Fruit fly (Drosophila melanogaster) whole organism, embryonic: Measurements from ENCODE around the gene CG31805.
A peak's percentile ranks its signal among the peaks of the same experiment; 100 is the strongest.

Experiments
- Ada2b ChIP-seq: fragments of 200-800 bp; sonication (Bioruptor generic); IDR thresholded peaks from 2 replicates; pipeline ENCODE4 v1.3.6; 2022; ENCODE audit warnings: missing biosample characterization, missing genetic modification characterization
- Asciz ChIP-seq: fragments of 200-800 bp; sonication (Bioruptor generic); optimal IDR thresholded peaks from 2 replicates; lab custom pipeline; 2017; ENCODE audit warnings: missing biosample characterization, mild to moderate bottlenecking, missing genetic modification characterization, missing genetic modification reagents
- Atf-2 ChIP-seq: fragments of 200-800 bp; sonication (Bioruptor generic); optimal IDR thresholded peaks from 2 replicates; lab custom pipeline; 2016; ENCODE audit warnings: missing biosample characterization, missing genetic modification characterization
- BEAF-32 ChIP-seq: fragments of 200-800 bp; sonication (Bioruptor generic); optimal IDR thresholded peaks from 3 replicates; lab custom pipeline; 2017; ENCODE audit warnings: missing biosample characterization, missing genetic modification characterization, mild to moderate bottlenecking, moderate library complexity, missing genetic modification reagents
- Blimp-1 ChIP-seq: fragments of 200-800 bp; sonication (Bioruptor generic); optimal IDR thresholded peaks from 3 replicates; lab custom pipeline; 2018; ENCODE audit warnings: missing biosample characterization, missing genetic modification characterization, mild to moderate bottlenecking, moderate library complexity, missing genetic modification reagents
- BtbVII ChIP-seq: fragments of 200-800 bp; sonication (Bioruptor generic); optimal IDR thresholded peaks from 3 replicates; lab custom pipeline; 2017; ENCODE audit warnings: missing biosample characterization, mild to moderate bottlenecking, missing genetic modification characterization
- CG10565 ChIP-seq: fragments of 200-800 bp; sonication (Bioruptor generic); optimal IDR thresholded peaks from 3 replicates; lab custom pipeline; 2016; ENCODE audit warnings: missing biosample characterization, mild to moderate bottlenecking, missing genetic modification characterization
- CG12219 ChIP-seq: fragments of 200-800 bp; sonication (Bioruptor generic); optimal IDR thresholded peaks from 3 replicates; lab custom pipeline; 2018; ENCODE audit warnings: missing biosample characterization, mild to moderate bottlenecking, missing genetic modification characterization
- CG12391 ChIP-seq: fragments of 200-800 bp; sonication (Bioruptor generic); optimal IDR thresholded peaks from 3 replicates; lab custom pipeline; 2018; ENCODE audit warnings: missing biosample characterization, mild to moderate bottlenecking, missing genetic modification characterization, moderate library complexity
- CG13424 ChIP-seq: fragments of 200-800 bp; sonication (Bioruptor generic); optimal IDR thresholded peaks from 2 replicates; lab custom pipeline; 2019; ENCODE audit warnings: missing biosample characterization, mild to moderate bottlenecking, missing genetic modification characterization, moderate library complexity
- CG15696 ChIP-seq: fragments of 200-800 bp; sonication (Bioruptor generic); optimal IDR thresholded peaks from 2 replicates; lab custom pipeline; 2019; ENCODE audit warnings: missing biosample characterization, mild to moderate bottlenecking, missing genetic modification characterization, moderate library complexity
- CG17359 ChIP-seq: fragments of 200-800 bp; sonication (Bioruptor generic); optimal IDR thresholded peaks from 3 replicates; lab custom pipeline; 2018; ENCODE audit warnings: missing biosample characterization, mild to moderate bottlenecking, missing genetic modification characterization, moderate library complexity
- CG18599 ChIP-seq: fragments of 200-800 bp; sonication (Bioruptor generic); optimal IDR thresholded peaks from 3 replicates; lab custom pipeline; 2017; ENCODE audit warnings: missing biosample characterization, missing genetic modification characterization, mild to moderate bottlenecking, moderate library complexity, missing genetic modification reagents
- CG2875 ChIP-seq: fragments of 200-800 bp; sonication (Bioruptor generic); optimal IDR thresholded peaks from 2 replicates; lab custom pipeline; 2017; ENCODE audit warnings: missing biosample characterization, mild to moderate bottlenecking, missing genetic modification characterization, missing genetic modification reagents
- CG33557 ChIP-seq: fragments of 200-800 bp; sonication (Bioruptor generic); optimal IDR thresholded peaks from 2 replicates; lab custom pipeline; 2019; ENCODE audit warnings: missing biosample characterization, mild to moderate bottlenecking, missing genetic modification characterization, moderate library complexity
- CG4854 ChIP-seq: fragments of 200-800 bp; sonication (Bioruptor generic); optimal IDR thresholded peaks from 2 replicates; lab custom pipeline; 2016; ENCODE audit warnings: missing biosample characterization, missing genetic modification characterization, inconsistent platforms
- CG6175 ChIP-seq: fragments of 200-800 bp; sonication (Bioruptor generic); IDR thresholded peaks from 3 replicates; pipeline ENCODE4 v1.3.6; 2022; ENCODE audit warnings: missing biosample characterization, missing genetic modification characterization
- CG6689 ChIP-seq: fragments of 200-800 bp; sonication (Bioruptor generic); IDR thresholded peaks from 2 replicates; pipeline ENCODE4 v1.3.6; 2022; ENCODE audit warnings: missing biosample characterization, missing genetic modification characterization
- CG8388 ChIP-seq: fragments of 200-800 bp; sonication (Bioruptor generic); optimal IDR thresholded peaks from 2 replicates; lab custom pipeline; 2019; ENCODE audit warnings: missing biosample characterization, mild to moderate bottlenecking, missing genetic modification characterization, moderate library complexity
- CG9817 ChIP-seq: fragments of 200-800 bp; sonication (Bioruptor generic); optimal IDR thresholded peaks from 2 replicates; lab custom pipeline; 2018; ENCODE audit warnings: missing biosample characterization, mild to moderate bottlenecking, missing genetic modification characterization, moderate library complexity
- Deaf1 ChIP-seq: fragments of 200-800 bp; optimal IDR thresholded peaks from 3 replicates; lab custom pipeline; 2019; ENCODE audit warnings: missing biosample characterization, mild to moderate bottlenecking, missing genetic modification characterization, moderate library complexity
- ERR ChIP-seq: fragments of 200-800 bp; sonication (Bioruptor generic); optimal IDR thresholded peaks from 2 replicates; lab custom pipeline; 2016; ENCODE audit warnings: missing biosample characterization, missing genetic modification characterization
- Ets65A ChIP-seq: fragments of 200-800 bp; sonication (Bioruptor generic); peaks from one replicate; lab custom pipeline; 2016; ENCODE audit warnings: missing biosample characterization, missing genetic modification characterization
- Fer1 ChIP-seq: fragments of 200-800 bp; sonication (Bioruptor generic); optimal IDR thresholded peaks from 2 replicates; lab custom pipeline; 2017; ENCODE audit warnings: missing biosample characterization, mild to moderate bottlenecking, missing genetic modification characterization
- NFAT ChIP-seq: fragments of 200-800 bp; sonication (Bioruptor generic); IDR thresholded peaks from 2 replicates; pipeline ENCODE4 v1.3.6; 2022; ENCODE audit warnings: missing biosample characterization, missing genetic modification characterization
- Xrp1 ChIP-seq: fragments of 200-800 bp; sonication (Bioruptor generic); IDR thresholded peaks from 2 replicates; pipeline ENCODE4 v1.3.6; 2022; ENCODE audit warnings: missing biosample characterization, missing genetic modification characterization
- YL-1 ChIP-seq: fragments of 200-800 bp; sonication (Bioruptor generic); optimal IDR thresholded peaks from 3 replicates; lab custom pipeline; 2017; ENCODE audit warnings: missing biosample characterization, mild to moderate bottlenecking, missing genetic modification characterization
- al ChIP-seq: fragments of 200-800 bp; sonication (Bioruptor generic); IDR thresholded peaks from 2 replicates; pipeline ENCODE4 v1.3.6; 2022; ENCODE audit warnings: missing biosample characterization, missing genetic modification characterization
- amos ChIP-seq: fragments of 200-800 bp; sonication (Bioruptor generic); IDR thresholded peaks from 2 replicates; pipeline ENCODE4 v1.3.6; 2022; ENCODE audit warnings: missing biosample characterization, missing genetic modification characterization; ENCODE audit not compliant: partially characterized antibody
- az2 ChIP-seq: fragments of 200-800 bp; sonication (Bioruptor generic); optimal IDR thresholded peaks from 3 replicates; lab custom pipeline; 2016; ENCODE audit warnings: missing biosample characterization, missing genetic modification characterization
- crol ChIP-seq: fragments of 200-800 bp; sonication (Bioruptor generic); IDR thresholded peaks from 2 replicates; pipeline ENCODE4 v1.3.6; 2022; ENCODE audit warnings: missing biosample characterization, missing genetic modification characterization
- crp ChIP-seq, 2 experiments: fragments of 200-800 bp; sonication (Bioruptor generic); optimal IDR thresholded peaks; 2 replicates in 1 of 2; 3 replicates in 1 of 2; lab custom pipeline; 2017; ENCODE audit warnings: missing biosample characterization in 2 of 2, missing genetic modification characterization in 2 of 2, mild to moderate bottlenecking in 1 of 2, moderate library complexity in 1 of 2
- ems ChIP-seq: fragments of 200-800 bp; sonication (Bioruptor generic); optimal IDR thresholded peaks from 3 replicates; lab custom pipeline; 2016; ENCODE audit warnings: missing biosample characterization, missing genetic modification characterization
- ewg ChIP-seq: fragments of 200-800 bp; sonication (Bioruptor generic); optimal IDR thresholded peaks from 3 replicates; lab custom pipeline; 2017; ENCODE audit warnings: mild to moderate bottlenecking, missing biosample characterization, missing genetic modification reagents, missing genetic modification characterization
- gce ChIP-seq: fragments of 200-800 bp; sonication (Bioruptor generic); IDR thresholded peaks from 3 replicates; pipeline ENCODE4 v1.3.6; 2022; ENCODE audit warnings: missing biosample characterization, missing genetic modification characterization
- grau ChIP-seq: fragments of 200-800 bp; optimal IDR thresholded peaks from 3 replicates; lab custom pipeline; 2019; ENCODE audit warnings: missing biosample characterization, mild to moderate bottlenecking, missing genetic modification characterization, moderate library complexity
- maf-S ChIP-seq: fragments of 200-800 bp; sonication (Bioruptor generic); optimal IDR thresholded peaks from 2 replicates; lab custom pipeline; 2016; ENCODE audit warnings: missing biosample characterization, missing genetic modification characterization
- nmo ChIP-seq: fragments of 200-800 bp; sonication (Bioruptor generic); optimal IDR thresholded peaks from 2 replicates; lab custom pipeline; 2018; ENCODE audit warnings: missing biosample characterization, mild to moderate bottlenecking, missing genetic modification characterization, moderate library complexity
- pita ChIP-seq: fragments of 200-800 bp; sonication (Bioruptor generic); optimal IDR thresholded peaks from 2 replicates; lab custom pipeline; 2017; ENCODE audit warnings: missing biosample characterization, mild to moderate bottlenecking, missing genetic modification characterization
- pros ChIP-seq: fragments of 200-800 bp; sonication (Bioruptor generic); optimal IDR thresholded peaks from 3 replicates; lab custom pipeline; 2019; ENCODE audit warnings: missing biosample characterization, mild to moderate bottlenecking, missing genetic modification characterization, moderate library complexity
- psq ChIP-seq: fragments of 200-800 bp; sonication (Bioruptor generic); optimal IDR thresholded peaks from 2 replicates; lab custom pipeline; 2017; ENCODE audit warnings: missing biosample characterization, missing genetic modification characterization
- pzg ChIP-seq: fragments of 200-800 bp; sonication (Bioruptor generic); optimal IDR thresholded peaks from 3 replicates; lab custom pipeline; 2018; ENCODE audit warnings: missing biosample characterization, mild to moderate bottlenecking, missing genetic modification characterization, moderate library complexity
- row ChIP-seq: fragments of 200-800 bp; sonication (Bioruptor generic); IDR thresholded peaks from 3 replicates; pipeline ENCODE4 v1.3.6; 2022; ENCODE audit warnings: missing biosample characterization, missing genetic modification characterization
- tgo ChIP-seq: fragments of 200-800 bp; sonication (Bioruptor generic); IDR thresholded peaks from 3 replicates; pipeline ENCODE4 v1.3.6; 2022; ENCODE audit warnings: missing biosample characterization, missing genetic modification characterization
- toy ChIP-seq: fragments of 200-800 bp; sonication (Bioruptor generic); IDR thresholded peaks from 2 replicates; pipeline ENCODE4 v1.3.6; 2022; ENCODE audit warnings: missing biosample characterization, missing genetic modification characterization
- zfh1 ChIP-seq: fragments of 200-800 bp; sonication (Bioruptor generic); IDR thresholded peaks from 3 replicates; pipeline ENCODE4 v1.3.6; 2022; ENCODE audit warnings: missing biosample characterization, missing genetic modification characterization

The CG31805 gene

dm6 chr2L:16868897-16869324 is 31.4 kb downstream of the CG31805 start (continued):
- TF ChIP-seq Atf-2 (GFP tag; lab: Kevin White, UChicago) (no peak), ems (GFP tag; lab: Kevin White, UChicago) (no peak), CG4854 (GFP tag; lab: Kevin White, UChicago) (no peak), pita (no peak), Blimp-1 (GFP tag; lab: Kevin White, UChicago) (peak; percentile 60), CG12391 (tag; lab: Kevin White, UChicago) (peak; percentile 62), CG6175 (no peak), al (GFP tag; lab: Robert Waterston, UW) (no peak), BEAF-32 (no peak), Asciz (peak; percentile 31), CG9817 (tag; lab: Kevin White, UChicago) (peak; percentile 38), nmo (GFP tag; lab: Kevin White, UChicago) (peak; percentile 66), crol (GFP tag; lab: Robert Waterston, UW) (peak; percentile 72), az2 (GFP tag; lab: Kevin White, UChicago) (no peak), CG6689 (peak; percentile 40), psq (GFP tag; lab: Kevin White, UChicago) (no peak), Xrp1 (peak; percentile 41; the same call in 1 of the 2 replicates), CG33557 (GFP tag; lab: Kevin White, UChicago) (no peak), ERR (no peak), crp (GFP tag; optimal IDR thresholded peaks at IDR 0.05; lab: Kevin White, UChicago) (no peak), maf-S (GFP tag; lab: Kevin White, UChicago) (no peak), row (GFP tag; lab: Robert Waterston, UW) (peak; percentile 64), toy (no peak), NFAT (GFP tag; lab: Robert Waterston, UW) (no peak), Fer1 (GFP tag; lab: Kevin White, UChicago) (no peak), CG13424 (tag; lab: Kevin White, UChicago) (peak; percentile 74), pzg (GFP tag; lab: Kevin White, UChicago) (no peak), CG8388 (GFP tag; lab: Kevin White, UChicago) (peak; percentile 37), BtbVII (GFP tag; lab: Kevin White, UChicago) (peak; percentile 17), CG2875 (GFP tag; lab: Kevin White, UChicago) (no peak), pros (GFP tag; lab: Kevin White, UChicago) (no peak), grau (peak; percentile 67), Deaf1 (tag; lab: Kevin White, UChicago) (peak; percentile 91), CG15696 (tag; lab: Kevin White, UChicago) (no peak), ewg (GFP tag; lab: Kevin White, UChicago) (peak; percentile 8), zfh1 (GFP tag; lab: Robert Waterston, UW) (no peak), CG17359 (tag; lab: Kevin White, UChicago) (peak; percentile 49), CG18599 (GFP tag; lab: Kevin White, UChicago) (peak; percentile 41), Ets65A (GFP tag; lab: Kevin White, UChicago) (peak; percentile 80), gce (GFP tag; lab: Robert Waterston, UW) (no peak), CG10565 (GFP tag; lab: Kevin White, UChicago) (no peak), YL-1 (GFP tag; lab: Kevin White, UChicago) (no peak), amos (no peak), Ada2b (GFP tag; lab: Robert Waterston, UW) (no peak), tgo (GFP tag; lab: Robert Waterston, UW) (peak; percentile 57), CG12219 (GFP tag; lab: Kevin White, UChicago) (no peak)
- TF ChIP-seq, all 482 proteins: peak for 118
